Worm (Caenorhabditis elegans): Measurements from ENCODE around the gene T01B6.1.

T01B6.1 gene

ce11 chrX:2362872-2363271, 27.4 kb downstream of the T01B6.1 start:
- TF ChIP-seq snpc-1.2 (GFP tag; IDR thresholded peaks at IDR 0.05), result peak; percentile 68
- peak; percentile 23; the same call in 1 of the 2 replicates for TF ChIP-seq Y48G9A.11 (GFP tag; IDR thresholded peaks at IDR 0.05)
- TF ChIP-seq ceh-32 (tag; optimal IDR thresholded peaks at IDR 0.05; ENCODE audit: poor library complexity), result no peak
- 0 out of 2 replicates have a peak, but pooled peaks have one; percentile 42 for TF ChIP-seq Y105C5A.15 (GFP tag; IDR thresholded peaks at IDR 0.05)
- TF ChIP-seq madf-5 (GFP tag; IDR thresholded peaks at IDR 0.05), result no peak
- no peak for TF ChIP-seq dmd-6 (GFP tag; IDR thresholded peaks at IDR 0.05)
- TF ChIP-seq daf-12 (tag; optimal IDR thresholded peaks at IDR 0.05), result no peak

DNA sequence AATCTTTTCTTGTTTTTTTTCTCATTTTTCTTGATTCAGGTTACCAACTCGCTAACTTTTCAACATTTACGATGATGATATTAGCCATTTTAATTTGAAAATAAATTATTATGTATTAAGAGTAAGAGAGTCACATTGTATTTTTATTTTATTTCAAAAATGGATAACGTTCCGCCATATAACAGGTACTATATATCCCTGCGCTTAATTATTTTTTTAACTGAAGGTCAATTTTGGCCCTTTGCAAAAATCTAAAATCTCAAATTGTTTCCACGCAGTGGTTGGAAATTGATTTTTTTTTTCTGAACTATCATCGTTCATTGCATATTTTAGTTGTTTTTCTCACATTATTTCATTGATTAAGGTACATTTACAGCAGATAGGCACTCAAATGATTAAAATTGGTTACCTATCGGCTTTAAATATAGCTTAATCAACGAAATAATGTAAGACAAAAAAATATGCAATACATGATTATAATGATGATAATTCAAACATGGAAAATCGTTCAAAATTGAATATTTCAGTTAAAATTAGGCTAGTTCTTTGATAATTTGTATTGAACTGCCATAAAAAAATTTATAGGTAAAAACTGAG, 29.3 kb downstream of the T01B6.1 start:
- TF ChIP-seq zfp-2 (tag; optimal IDR thresholded peaks at IDR 0.05) (peak; percentile 64), mdl-1 (tag; optimal IDR thresholded peaks at IDR 0.05) (peak; percentile 84), fos-1 (tag; optimal IDR thresholded peaks at IDR 0.05) (peak; percentile 63), nhr-102 (tag; optimal IDR thresholded peaks at IDR 0.05) (peak; percentile 98), hlh-30 (tag; optimal IDR thresholded peaks at IDR 0.05; ENCODE audit: insufficient read depth) (peak; percentile 91), sdz-12 (GFP tag; optimal IDR thresholded peaks at IDR 0.05) (no peak), lsy-2 (tag; optimal IDR thresholded peaks at IDR 0.05) (peak; percentile 87 to 95), madf-9 (GFP tag; conservative IDR thresholded peaks at IDR 0.05) (peak; percentile 87), ces-1 (GFP tag; optimal IDR thresholded peaks at IDR 0.05) (peak; percentile 41), mep-1 (tag; optimal IDR thresholded peaks at IDR 0.05) (peak; percentile 99), lin-29 (GFP tag; IDR thresholded peaks at IDR 0.05) (peak; percentile 81), lim-7 (GFP tag; IDR thresholded peaks at IDR 0.05) (no peak), nhr-11 (tag; optimal IDR thresholded peaks at IDR 0.05) (peak; percentile 70), lin-1 (GFP tag; IDR thresholded peaks at IDR 0.05) (peak; percentile 70; the same call in 1 of the 2 replicates), daf-12 (tag; optimal IDR thresholded peaks at IDR 0.05) (no peak), zag-1 (tag; optimal IDR thresholded peaks at IDR 0.05) (peak; percentile 74), ceh-28 (tag; optimal IDR thresholded peaks at IDR 0.05) (peak; percentile 62), nhr-111 (GFP tag; optimal IDR thresholded peaks at IDR 0.05) (no peak), egl-27 (tag; optimal IDR thresholded peaks at IDR 0.05) (no peak), F26F4.8 (GFP tag; conservative IDR thresholded peaks at IDR 0.05) (no peak), snpc-4 (tag; optimal IDR thresholded peaks at IDR 0.05) (no peak), nhr-41 (GFP tag; IDR thresholded peaks at IDR 0.05) (no peak), saeg-2 (GFP tag; IDR thresholded peaks at IDR 0.05) (peak; percentile 73; the same call in 1 of the 2 replicates), F44E2.7 (GFP tag; IDR thresholded peaks at IDR 0.05) (no peak), fkh-10 (GFP tag; optimal IDR thresholded peaks at IDR 0.05) (no peak), dve-1 (tag; optimal IDR thresholded peaks at IDR 0.05; ENCODE audit: insufficient read depth) (peak; percentile 97), egl-43 (GFP tag; IDR thresholded peaks at IDR 0.05) (0 out of 2 replicates have a peak, but pooled peaks have one; percentile 42), mxl-3 (GFP tag; optimal IDR thresholded peaks at IDR 0.05) (peak; percentile 30), ceh-62 (tag; optimal IDR thresholded peaks at IDR 0.05) (no peak), aly-2 (tag; optimal IDR thresholded peaks at IDR 0.05) (no peak), Y48G9A.11 (GFP tag; IDR thresholded peaks at IDR 0.05) (no peak), set-16 (GFP tag; IDR thresholded peaks at IDR 0.05) (no peak), pha-4 (GFP tag; IDR thresholded peaks at IDR 0.05) (peak; percentile 80), pha-4 (tag; optimal IDR thresholded peaks at IDR 0.05) (no peak), F10B5.3 (tag; optimal IDR thresholded peaks at IDR 0.05) (peak; percentile 87), nhr-28 (tag; optimal IDR thresholded peaks at IDR 0.05) (peak; percentile 82), duxl-1 (tag; optimal IDR thresholded peaks at IDR 0.05; ENCODE audit: poor library complexity) (peak; percentile 98), ztf-7 (tag; optimal IDR thresholded peaks at IDR 0.05) (peak; percentile 94), nhr-10 (tag; optimal IDR thresholded peaks at IDR 0.05) (peak; percentile 84), lin-15B (tag; optimal IDR thresholded peaks at IDR 0.05) (peak; percentile 10), F37D6.2 (tag; optimal IDR thresholded peaks at IDR 0.05) (peak; percentile 94), aha-1 (tag) (peak; percentile 27), zfp-3 (GFP tag; conservative IDR thresholded peaks at IDR 0.05) (peak; percentile 84), dmd-9 (GFP tag; IDR thresholded peaks at IDR 0.05) (peak; percentile 68; the same call in 1 of the 2 replicates)

All from whole organism, L4 larva.